Fruit fly (Drosophila melanogaster) whole organism, embryonic: ENCODE results near the gene CG3625.

Source experiments
- B-H2 ChIP-seq: fragments of 200-800 bp; sonication (Bioruptor generic); optimal IDR thresholded peaks from 2 replicates; lab custom pipeline; 2018; ENCODE audit warnings: missing biosample characterization, mild to moderate bottlenecking, missing genetic modification characterization
- CG10147 ChIP-seq: fragments of 200-800 bp; sonication (Bioruptor generic); optimal IDR thresholded peaks from 2 replicates; lab custom pipeline; 2019; ENCODE audit warnings: missing biosample characterization, mild to moderate bottlenecking, missing genetic modification characterization, moderate library complexity
- CG11504 ChIP-seq: fragments of 200-800 bp; sonication (Bioruptor generic); optimal IDR thresholded peaks from 3 replicates; lab custom pipeline; 2019; ENCODE audit warnings: missing biosample characterization, mild to moderate bottlenecking, missing genetic modification characterization, moderate library complexity
- CG13894 ChIP-seq: fragments of 200-800 bp; sonication (Bioruptor generic); optimal IDR thresholded peaks from 3 replicates; lab custom pipeline; 2018; ENCODE audit warnings: missing biosample characterization, mild to moderate bottlenecking, missing genetic modification characterization, moderate library complexity
- CG14050 ChIP-seq: fragments of 200-800 bp; sonication (Bioruptor generic); IDR thresholded peaks from 3 replicates; pipeline ENCODE4 v1.3.6; 2022; ENCODE audit warnings: missing biosample characterization, missing genetic modification characterization
- CG15479 ChIP-seq: fragments of 200-800 bp; sonication (Bioruptor generic); optimal IDR thresholded peaks from 3 replicates; lab custom pipeline; 2019; ENCODE audit warnings: missing biosample characterization, mild to moderate bottlenecking, missing genetic modification characterization, moderate library complexity
- CG16815 ChIP-seq: fragments of 200-800 bp; sonication (Bioruptor generic); optimal IDR thresholded peaks from 3 replicates; lab custom pipeline; 2017; ENCODE audit warnings: missing biosample characterization, mild to moderate bottlenecking, missing genetic modification characterization
- CG17328 ChIP-seq: fragments of 200-800 bp; sonication (Bioruptor generic); IDR thresholded peaks from 2 replicates; pipeline ENCODE4 v1.3.6; 2022; ENCODE audit warnings: missing biosample characterization, missing genetic modification characterization
- CG17802 ChIP-seq: fragments of 200-800 bp; sonication (Bioruptor generic); optimal IDR thresholded peaks from 2 replicates; lab custom pipeline; 2018; ENCODE audit warnings: missing biosample characterization, mild to moderate bottlenecking, missing genetic modification characterization, moderate library complexity
- CG1792 ChIP-seq: fragments of 200-800 bp; sonication (Bioruptor generic); optimal IDR thresholded peaks from 2 replicates; lab custom pipeline; 2016; ENCODE audit warnings: missing biosample characterization, missing genetic modification characterization
- CG18599 ChIP-seq: fragments of 200-800 bp; sonication (Bioruptor generic); optimal IDR thresholded peaks from 3 replicates; lab custom pipeline; 2017; ENCODE audit warnings: missing biosample characterization, missing genetic modification characterization, mild to moderate bottlenecking, moderate library complexity, missing genetic modification reagents
- CG30431 ChIP-seq: fragments of 200-800 bp; sonication (Bioruptor generic); optimal IDR thresholded peaks from 2 replicates; lab custom pipeline; 2017; ENCODE audit warnings: missing biosample characterization, missing genetic modification characterization
- CG33213 ChIP-seq: fragments of 200-800 bp; sonication (Bioruptor generic); optimal IDR thresholded peaks from 3 replicates; lab custom pipeline; 2016; ENCODE audit warnings: missing biosample characterization, missing genetic modification characterization
- CG3847 ChIP-seq: fragments of 200-800 bp; sonication (Bioruptor generic); IDR thresholded peaks from 2 replicates; pipeline ENCODE4 v1.3.6; 2022; ENCODE audit warnings: missing biosample characterization, missing genetic modification characterization
- CG4404 ChIP-seq: fragments of 200-800 bp; sonication (Bioruptor generic); IDR thresholded peaks from 2 replicates; pipeline ENCODE4 v1.3.6; 2022; ENCODE audit warnings: missing biosample characterization, missing genetic modification characterization
- CG6175 ChIP-seq: fragments of 200-800 bp; sonication (Bioruptor generic); IDR thresholded peaks from 3 replicates; pipeline ENCODE4 v1.3.6; 2022; ENCODE audit warnings: missing biosample characterization, missing genetic modification characterization
- CG6765 ChIP-seq: fragments of 200-800 bp; sonication (Bioruptor generic); optimal IDR thresholded peaks from 3 replicates; lab custom pipeline; 2017; ENCODE audit warnings: missing biosample characterization, mild to moderate bottlenecking, missing genetic modification characterization
- CG7357 ChIP-seq: fragments of 200-800 bp; sonication (Bioruptor generic); IDR thresholded peaks from 3 replicates; pipeline ENCODE4 v1.3.6; 2022; ENCODE audit warnings: missing biosample characterization, missing genetic modification characterization
- Dip3 ChIP-seq: fragments of 200-800 bp; sonication (Bioruptor generic); optimal IDR thresholded peaks from 3 replicates; lab custom pipeline; 2016; ENCODE audit warnings: missing biosample characterization, missing genetic modification characterization
- Eip74EF ChIP-seq, 2 experiments: fragments of 200-800 bp in 1 of 2; fragments of >200 bp in 1 of 2; sonication (Bioruptor generic) in 1 of 2; optimal IDR thresholded peaks; 2 replicates each; lab custom pipeline; 2017 to 2019; ENCODE audit warnings: missing biosample characterization in 2 of 2, missing genetic modification characterization in 2 of 2, mild to moderate bottlenecking in 1 of 2, moderate library complexity in 1 of 2
- GATAe ChIP-seq: fragments of 200-800 bp; sonication (Bioruptor generic); conservative IDR thresholded peaks from 2 replicates; pipeline ENCODE4 v1.3.6; 2022; ENCODE audit warnings: missing biosample characterization, missing genetic modification characterization
- HHEX ChIP-seq: fragments of 200-800 bp; sonication (Bioruptor generic); optimal IDR thresholded peaks from 3 replicates; lab custom pipeline; 2017; ENCODE audit warnings: missing biosample characterization, mild to moderate bottlenecking, missing genetic modification characterization, missing genetic modification reagents
- HLH3B ChIP-seq: fragments of 200-800 bp; sonication (Bioruptor generic); IDR thresholded peaks from 2 replicates; pipeline ENCODE4 v1.3.6; 2022; ENCODE audit warnings: missing biosample characterization, missing genetic modification characterization
- MTF-1 ChIP-seq: fragments of 200-800 bp; sonication (Bioruptor generic); optimal IDR thresholded peaks from 2 replicates; lab custom pipeline; 2018; ENCODE audit warnings: missing biosample characterization, mild to moderate bottlenecking, missing genetic modification characterization, borderline replicate concordance
- Mes4 ChIP-seq: fragments of 200-800 bp; sonication (Bioruptor generic); optimal IDR thresholded peaks from 2 replicates; lab custom pipeline; 2016; ENCODE audit warnings: missing biosample characterization, missing genetic modification characterization
- NFAT ChIP-seq: fragments of 200-800 bp; sonication (Bioruptor generic); IDR thresholded peaks from 2 replicates; pipeline ENCODE4 v1.3.6; 2022; ENCODE audit warnings: missing biosample characterization, missing genetic modification characterization
- Nf-YC ChIP-seq: fragments of 200-800 bp; optimal IDR thresholded peaks from 3 replicates; lab custom pipeline; 2019; ENCODE audit warnings: missing biosample characterization, mild to moderate bottlenecking, missing genetic modification characterization, moderate library complexity
- Opbp ChIP-seq: fragments of 200-800 bp; sonication (Bioruptor generic); IDR thresholded peaks from 3 replicates; pipeline ENCODE4 v1.3.6; 2022; ENCODE audit warnings: missing biosample characterization, missing genetic modification characterization; ENCODE audit not compliant: partially characterized antibody
- Sox100B ChIP-seq: fragments of 200-800 bp; sonication (Bioruptor generic); optimal IDR thresholded peaks from 3 replicates; lab custom pipeline; 2018; ENCODE audit warnings: missing biosample characterization, mild to moderate bottlenecking, missing genetic modification characterization
- Ssrp ChIP-seq: fragments of 200-800 bp; sonication (Bioruptor generic); optimal IDR thresholded peaks from 2 replicates; lab custom pipeline; 2018; ENCODE audit warnings: missing biosample characterization, mild to moderate bottlenecking, missing genetic modification characterization, moderate library complexity
- Vsx1 ChIP-seq: fragments of 200-800 bp; sonication (Bioruptor generic); optimal IDR thresholded peaks from 2 replicates; lab custom pipeline; 2017; ENCODE audit warnings: missing biosample characterization, mild to moderate bottlenecking, missing genetic modification characterization, missing genetic modification reagents
- abd-A ChIP-seq: fragments of 200-800 bp; sonication (Bioruptor generic); optimal IDR thresholded peaks from 3 replicates; lab custom pipeline; 2019; ENCODE audit warnings: missing biosample characterization, mild to moderate bottlenecking, missing genetic modification characterization, moderate library complexity
- al ChIP-seq: fragments of 200-800 bp; sonication (Bioruptor generic); IDR thresholded peaks from 2 replicates; pipeline ENCODE4 v1.3.6; 2022; ENCODE audit warnings: missing biosample characterization, missing genetic modification characterization
- ara ChIP-seq: fragments of 200-800 bp; sonication (Bioruptor generic); IDR thresholded peaks from 2 replicates; pipeline ENCODE4 v1.3.6; 2022; ENCODE audit warnings: missing biosample characterization, missing genetic modification characterization
- ato ChIP-seq: fragments of 200-800 bp; sonication (Bioruptor generic); IDR thresholded peaks from 2 replicates; pipeline ENCODE4 v1.3.6; 2022; ENCODE audit warnings: missing biosample characterization, missing genetic modification characterization; ENCODE audit not compliant: partially characterized antibody
- emc ChIP-seq: fragments of 200-800 bp; sonication (Bioruptor generic); optimal IDR thresholded peaks from 2 replicates; lab custom pipeline; 2016; ENCODE audit warnings: missing biosample characterization, missing genetic modification characterization
- ind ChIP-seq: fragments of 200-800 bp; sonication (Bioruptor generic); optimal IDR thresholded peaks from 3 replicates; lab custom pipeline; 2016; ENCODE audit warnings: missing biosample characterization, missing genetic modification characterization
- jigr1 ChIP-seq: fragments of 200-800 bp; sonication (Bioruptor generic); IDR thresholded peaks from 3 replicates; pipeline ENCODE4 v1.3.6; 2022; ENCODE audit warnings: missing biosample characterization, missing genetic modification characterization
- klu ChIP-seq: fragments of 200-800 bp; sonication (Bioruptor generic); IDR thresholded peaks from 2 replicates; pipeline ENCODE4 v1.3.6; 2022; ENCODE audit warnings: missing biosample characterization, missing genetic modification characterization
- maf-S ChIP-seq: fragments of 200-800 bp; sonication (Bioruptor generic); optimal IDR thresholded peaks from 2 replicates; lab custom pipeline; 2016; ENCODE audit warnings: missing biosample characterization, missing genetic modification characterization
- oc ChIP-seq: fragments of 200-800 bp; sonication (Bioruptor generic); optimal IDR thresholded peaks from 2 replicates; lab custom pipeline; 2018; ENCODE audit warnings: missing biosample characterization, mild to moderate bottlenecking, missing genetic modification characterization, moderate library complexity
- peb ChIP-seq: fragments of 200-800 bp; sonication (Bioruptor generic); IDR thresholded peaks from 2 replicates; pipeline ENCODE4 v1.3.6; 2022; ENCODE audit warnings: missing biosample characterization, missing genetic modification characterization
- pfk ChIP-seq: fragments of 200-800 bp; sonication (Bioruptor generic); optimal IDR thresholded peaks from 2 replicates; lab custom pipeline; 2018; ENCODE audit warnings: missing biosample characterization, mild to moderate bottlenecking, missing genetic modification characterization, moderate library complexity
- sc ChIP-seq, 3 experiments: fragments of >200 bp in 2 of 3; fragments of 200-800 bp in 1 of 3; sonication (Bioruptor generic) in 1 of 3; optimal IDR thresholded peaks; 2 replicates in 2 of 3; 3 replicates in 1 of 3; lab custom pipeline; 2017; ENCODE audit warnings: mild to moderate bottlenecking in 1 of 3, missing biosample characterization in 1 of 3, missing genetic modification characterization in 1 of 3, missing genetic modification reagents in 1 of 3
- slou ChIP-seq: fragments of 200-800 bp; sonication (Bioruptor generic); optimal IDR thresholded peaks from 3 replicates; lab custom pipeline; 2016; ENCODE audit warnings: missing biosample characterization, missing genetic modification characterization
- tap ChIP-seq: fragments of 200-800 bp; optimal IDR thresholded peaks from 3 replicates; lab custom pipeline; 2019; ENCODE audit warnings: missing biosample characterization, mild to moderate bottlenecking, missing genetic modification characterization, moderate library complexity
- tgo ChIP-seq: fragments of 200-800 bp; sonication (Bioruptor generic); IDR thresholded peaks from 3 replicates; pipeline ENCODE4 v1.3.6; 2022; ENCODE audit warnings: missing biosample characterization, missing genetic modification characterization
- zfh1 ChIP-seq: fragments of 200-800 bp; sonication (Bioruptor generic); IDR thresholded peaks from 3 replicates; pipeline ENCODE4 v1.3.6; 2022; ENCODE audit warnings: missing biosample characterization, missing genetic modification characterization

Gene CG3625

dm6 chr2L:297480-298284 is 6.1 kb upstream of the CG3625 start, which contains the start of gene Pi3K21B (continued):
- TF ChIP-seq slou (GFP tag; lab: Kevin White, UChicago) (peak; percentile 88), Nf-YC (tag; lab: Kevin White, UChicago) (peak; percentile 86), ara (GFP tag; lab: Robert Waterston, UW) (peak; percentile 82), CG1792 (GFP tag; lab: Kevin White, UChicago) (peak; percentile 90), CG16815 (GFP tag; lab: Kevin White, UChicago) (peak; percentile 89), HHEX (peak; percentile 85), GATAe (GFP tag; lab: Robert Waterston, UW) (no peak), pfk (GFP tag; lab: Kevin White, UChicago) (peak; percentile 55), NFAT (peak; percentile 86), Vsx1 (GFP tag; lab: Kevin White, UChicago) (peak; percentile 61), CG33213 (peak; percentile 93), sc (optimal IDR thresholded peaks at IDR 0.05; lab: Kevin White, UChicago) (no peak), sc (GFP tag; optimal IDR thresholded peaks at IDR 0.05; lab: Kevin White, UChicago) (peak; percentile 85), CG17328 (GFP tag; lab: Robert Waterston, UW) (peak; percentile 75; the same call in 1 of the 2 replicates), Ssrp (tag; lab: Kevin White, UChicago) (peak; percentile 90), CG30431 (GFP tag; lab: Kevin White, UChicago) (peak; percentile 79), abd-A (tag; lab: Kevin White, UChicago) (peak; percentile 53), HLH3B (GFP tag; lab: Robert Waterston, UW) (peak; percentile 69), B-H2 (GFP tag; lab: Kevin White, UChicago) (peak; percentile 94), al (GFP tag; lab: Robert Waterston, UW) (peak; percentile 77), CG4404 (peak; percentile 77), MTF-1 (GFP tag; lab: Kevin White, UChicago) (peak; percentile 35), zfh1 (GFP tag; lab: Robert Waterston, UW) (peak; percentile 90), Sox100B (peak; percentile 90), peb (peak; percentile 70), CG7357 (GFP tag; lab: Robert Waterston, UW) (peak; percentile 70), CG18599 (GFP tag; lab: Kevin White, UChicago) (peak; percentile 92), emc (GFP tag; lab: Kevin White, UChicago) (peak; percentile 73), tgo (GFP tag; lab: Robert Waterston, UW) (peak; percentile 84), ind (GFP tag; lab: Kevin White, UChicago) (peak; percentile 92), CG14050 (GFP tag; lab: Robert Waterston, UW) (peak; percentile 64), CG15479 (no peak), Dip3 (peak; percentile 95), tap (tag; lab: Kevin White, UChicago) (peak; percentile 74), Opbp (peak; percentile 54; the same call in 1 of the 3 replicates), jigr1 (peak; percentile 72; the same call in 2 of the 3 replicates), maf-S (peak; percentile 89), CG17802 (tag; lab: Kevin White, UChicago) (peak; percentile 68), Eip74EF (GFP tag; optimal IDR thresholded peaks at IDR 0.05; lab: Kevin White, UChicago) (peak in 1 of 2 experiments; percentile 65), Mes4 (GFP tag; lab: Kevin White, UChicago) (peak; percentile 80), CG6765 (GFP tag; lab: Kevin White, UChicago) (peak; percentile 72), CG6175 (GFP tag; lab: Robert Waterston, UW) (0 out of 3 replicates have a peak, but pooled peaks have one; percentile 67), CG13894 (peak; percentile 89), oc (tag; lab: Kevin White, UChicago) (no peak), klu (GFP tag; lab: Robert Waterston, UW) (peak; percentile 77), ato (GFP tag; lab: Robert Waterston, UW) (no peak), CG11504 (tag; lab: Kevin White, UChicago) (peak; percentile 88), CG10147 (GFP tag; lab: Kevin White, UChicago) (peak; percentile 88), CG3847 (GFP tag; lab: Robert Waterston, UW) (peak; percentile 93)
